Worm (Caenorhabditis elegans) whole organism, L4 larva: ENCODE measurements around the gene F38A1.8.
A peak's percentile ranks its signal among the peaks of the same experiment; 100 is the strongest.

Experiments used
- F26F4.8 ChIP-seq: fragments of 200-800 bp; sonication (Bioruptor generic); conservative IDR thresholded peaks from 2 replicates; pipeline ENCODE4 v1.3.6; 2022; ENCODE audit warnings: missing genetic modification characterization, missing compliant biosample characterization
- R02D3.7 ChIP-seq: fragments of 150-350 bp; sonication (generic microtip); optimal IDR thresholded peaks from 3 replicates; lab custom pipeline; 2014; ENCODE audit warnings: missing biosample characterization, missing genetic modification characterization
- T20F7.1 ChIP-seq: fragments of 200-800 bp; sonication (Bioruptor generic); optimal IDR thresholded peaks from 2 replicates; lab custom pipeline; 2018; ENCODE audit warnings: mild to moderate bottlenecking, missing genetic modification characterization, missing compliant biosample characterization
- T26A8.4 ChIP-seq: fragments of 200-800 bp; sonication (Bioruptor generic); IDR thresholded peaks from 2 replicates; pipeline ENCODE4 v1.3.6; 2022; ENCODE audit warnings: missing genetic modification characterization, missing compliant biosample characterization
- Y105C5A.15 ChIP-seq: fragments of 200-800 bp; sonication (Bioruptor generic); IDR thresholded peaks from 2 replicates; pipeline ENCODE4 v1.3.6; 2022; ENCODE audit warnings: missing genetic modification characterization, missing compliant biosample characterization
- Y48G9A.11 ChIP-seq: fragments of 200-800 bp; sonication (Bioruptor generic); IDR thresholded peaks from 2 replicates; pipeline ENCODE4 v1.3.6; 2022; ENCODE audit warnings: missing genetic modification reagents, missing genetic modification characterization, missing compliant biosample characterization
- Y75B8A.6 ChIP-seq: fragments of 200-800 bp; sonication (Bioruptor generic); IDR thresholded peaks from 2 replicates; pipeline ENCODE4 v1.3.6; 2022; ENCODE audit warnings: missing genetic modification reagents, missing genetic modification characterization, missing compliant biosample characterization
- ZK337.2 ChIP-seq: fragments of 200-800 bp; sonication (Bioruptor generic); IDR thresholded peaks from 2 replicates; pipeline ENCODE4 v1.3.6; 2022; ENCODE audit warnings: missing genetic modification reagents, missing genetic modification characterization, missing compliant biosample characterization
- aha-1 ChIP-seq: fragments of 150-350 bp; peaks from one replicate; lab custom pipeline; 2014; ENCODE audit warnings: missing biosample characterization, missing genetic modification characterization
- aly-2 ChIP-seq: sonication (generic microtip); optimal IDR thresholded peaks from 2 replicates; lab custom pipeline; 2018; ENCODE audit warnings: missing biosample characterization, missing genetic modification characterization
- ama-1 ChIP-seq: fragments of 150-350 bp; optimal IDR thresholded peaks from 2 replicates; lab custom pipeline; 2014; ENCODE audit warnings: inconsistent platforms, mixed read lengths
- ces-1 ChIP-seq: fragments of 150-350 bp; sonication (generic microtip); optimal IDR thresholded peaks from 4 replicates; lab custom pipeline; 2014; ENCODE audit warnings: missing biosample characterization, missing genetic modification reagents, missing genetic modification characterization
- ctbp-1 ChIP-seq: fragments of 200-800 bp; sonication (Bioruptor generic); IDR thresholded peaks from 2 replicates; pipeline ENCODE4 v1.3.6; 2022; ENCODE audit warnings: missing genetic modification reagents, missing genetic modification characterization, missing compliant biosample characterization
- dmd-6 ChIP-seq: fragments of 200-800 bp; sonication (Bioruptor generic); IDR thresholded peaks from 2 replicates; pipeline ENCODE4 v1.3.6; 2022; ENCODE audit warnings: missing genetic modification reagents, missing genetic modification characterization, missing compliant biosample characterization
- dmd-8 ChIP-seq: fragments of 200-800 bp; sonication (Bioruptor generic); IDR thresholded peaks from 2 replicates; pipeline ENCODE4 v1.3.6; 2022; ENCODE audit warnings: missing genetic modification characterization, missing compliant biosample characterization
- egl-43 ChIP-seq: fragments of 200-800 bp; sonication (Bioruptor generic); IDR thresholded peaks from 2 replicates; pipeline ENCODE4 v1.3.6; 2022; ENCODE audit warnings: missing genetic modification reagents, missing genetic modification characterization, missing compliant biosample characterization
- gei-8 ChIP-seq: fragments of 200-800 bp; sonication (Bioruptor generic); optimal IDR thresholded peaks from 2 replicates; lab custom pipeline; 2018; ENCODE audit warnings: mild to moderate bottlenecking, missing genetic modification characterization, missing compliant biosample characterization
- hif-1 ChIP-seq, 2 experiments: sonication (generic microtip); optimal IDR thresholded peaks; 2 replicates each; lab custom pipeline; 2016 to 2017; ENCODE audit warnings: missing compliant biosample characterization in 2 of 2, missing genetic modification characterization in 2 of 2, missing genetic modification reagents in 2 of 2, missing genotype in 2 of 2, mild to moderate bottlenecking in 1 of 2
- hlh-30 ChIP-seq: sonication (generic microtip); optimal IDR thresholded peaks from 2 replicates; lab custom pipeline; 2017; ENCODE audit warnings: antibody characterized with exemption, mild to moderate bottlenecking, missing genetic modification characterization, missing compliant biosample characterization; ENCODE audit not compliant: insufficient read depth
- hmg-1.1 ChIP-seq: fragments of 200-800 bp; sonication (Bioruptor generic); IDR thresholded peaks from 2 replicates; pipeline ENCODE4 v1.3.6; 2022; ENCODE audit warnings: missing genetic modification reagents, missing genetic modification characterization, missing compliant biosample characterization
- lin-15B ChIP-seq: fragments of 150-350 bp; sonication (generic microtip); optimal IDR thresholded peaks from 3 replicates; lab custom pipeline; 2014; ENCODE audit warnings: missing biosample characterization, missing genetic modification characterization
- mdl-1 ChIP-seq, 2 experiments: fragments of 150-350 bp in 1 of 2; sonication (generic microtip) in 1 of 2; optimal IDR thresholded peaks; 2 replicates each; lab custom pipeline; 2014 to 2017; ENCODE audit warnings: missing biosample characterization in 2 of 2, missing genetic modification characterization in 2 of 2
- mep-1 ChIP-seq: fragments of 150-350 bp; sonication (generic microtip); optimal IDR thresholded peaks from 3 replicates; lab custom pipeline; 2014; ENCODE audit warnings: missing biosample characterization, missing genetic modification characterization
- mes-2 ChIP-seq: sonication (generic microtip); optimal IDR thresholded peaks from 2 replicates; lab custom pipeline; 2016; ENCODE audit warnings: missing genotype, mild to moderate bottlenecking, missing genetic modification characterization, missing compliant biosample characterization; ENCODE audit not compliant: poor library complexity, severe bottlenecking
- nhr-10 ChIP-seq: fragments of 150-350 bp; optimal IDR thresholded peaks from 2 replicates; lab custom pipeline; 2014; ENCODE audit warnings: missing biosample characterization, missing genetic modification characterization
- nhr-102 ChIP-seq: sonication (generic microtip); optimal IDR thresholded peaks from 2 replicates; lab custom pipeline; 2016; ENCODE audit warnings: mild to moderate bottlenecking, missing genetic modification characterization, moderate library complexity, missing compliant biosample characterization
- nhr-11 ChIP-seq: fragments of 150-350 bp; optimal IDR thresholded peaks from 2 replicates; lab custom pipeline; 2014; ENCODE audit warnings: missing biosample characterization, missing genetic modification characterization
- nhr-28 ChIP-seq: fragments of 150-350 bp; optimal IDR thresholded peaks from 2 replicates; lab custom pipeline; 2014; ENCODE audit warnings: missing biosample characterization, missing genetic modification characterization
- nhr-77 ChIP-seq: fragments of 150-350 bp; optimal IDR thresholded peaks from 2 replicates; lab custom pipeline; 2014; ENCODE audit warnings: missing biosample characterization, missing genetic modification characterization
- pha-4 ChIP-seq, 2 experiments: fragments of 150-350 bp in 1 of 2; fragments of 200-800 bp in 1 of 2; sonication (Bioruptor generic) in 1 of 2; IDR thresholded peaks in 1 of 2; optimal IDR thresholded peaks in 1 of 2; 2 replicates each; pipeline versions ENCODE4 v1.3.6 to Lab custom; 2014 to 2022; ENCODE audit warnings: missing genetic modification characterization in 2 of 2, missing genetic modification reagents in 2 of 2, missing biosample characterization in 1 of 2, missing compliant biosample characterization in 1 of 2
- php-3 ChIP-seq: fragments of 200-800 bp; sonication (Bioruptor generic); IDR thresholded peaks from 2 replicates; pipeline ENCODE4 v1.3.6; 2022; ENCODE audit warnings: missing genetic modification reagents, missing genetic modification characterization, missing compliant biosample characterization
- rbr-2 ChIP-seq: sonication (generic microtip); optimal IDR thresholded peaks from 2 replicates; lab custom pipeline; 2016; ENCODE audit warnings: missing genotype, missing genetic modification characterization, missing compliant biosample characterization
- set-16 ChIP-seq: fragments of 200-800 bp; sonication (Bioruptor generic); IDR thresholded peaks from 2 replicates; pipeline ENCODE4 v1.3.6; 2022; ENCODE audit warnings: missing genetic modification reagents, missing genetic modification characterization, missing compliant biosample characterization
- unc-130 ChIP-seq: sonication (generic microtip); optimal IDR thresholded peaks from 2 replicates; lab custom pipeline; 2016; ENCODE audit warnings: missing genetic modification reagents, missing genetic modification characterization, missing compliant biosample characterization
- unc-62 ChIP-seq, 3 experiments: fragments of 150-350 bp in 1 of 3; sonication (generic microtip); optimal IDR thresholded peaks in 2 of 3; peaks in 1 of 3; 1 replicate in 1 of 3; 2 replicates in 2 of 3; lab custom pipeline; 2014 to 2017; ENCODE audit warnings: missing biosample characterization in 3 of 3, missing genetic modification characterization in 3 of 3, missing genetic modification reagents in 3 of 3, missing genotype in 1 of 3
- vab-7 ChIP-seq: fragments of 200-800 bp; sonication (Bioruptor generic); IDR thresholded peaks from 2 replicates; pipeline ENCODE4 v1.3.6; 2022; ENCODE audit warnings: missing genetic modification reagents, missing genetic modification characterization, missing compliant biosample characterization

F38A1.8 gene

DNA sequence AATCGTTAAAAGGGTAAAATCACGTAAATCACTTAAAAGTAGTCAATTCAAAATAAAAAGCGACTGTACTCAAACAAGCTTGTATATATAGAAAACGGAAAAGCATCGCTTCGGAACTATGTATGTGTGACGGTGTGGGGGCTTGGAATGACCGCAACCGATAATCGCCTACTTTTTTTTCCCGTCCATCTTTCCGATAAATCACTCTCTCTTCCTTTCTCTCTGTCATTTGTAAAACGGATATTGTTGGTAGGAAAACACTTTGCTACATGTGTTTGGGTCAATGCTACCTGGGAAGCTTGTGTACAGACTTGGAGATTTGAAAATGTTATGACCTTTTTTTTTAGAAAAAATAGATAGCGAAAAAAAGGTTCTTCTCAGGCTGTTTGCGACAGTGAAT lies 14.9 kb downstream of the F38A1.8 start:
- no peak for TF ChIP-seq php-3 (GFP tag; lab: Robert Waterston, UW)
- TF ChIP-seq Y48G9A.11 (GFP tag; lab: Robert Waterston, UW) = no peak
- peak; percentile 11 for TF ChIP-seq aha-1 (tag; lab: Kevin White, UChicago)
- TF ChIP-seq, all 104 proteins: peak for 1

DNA sequence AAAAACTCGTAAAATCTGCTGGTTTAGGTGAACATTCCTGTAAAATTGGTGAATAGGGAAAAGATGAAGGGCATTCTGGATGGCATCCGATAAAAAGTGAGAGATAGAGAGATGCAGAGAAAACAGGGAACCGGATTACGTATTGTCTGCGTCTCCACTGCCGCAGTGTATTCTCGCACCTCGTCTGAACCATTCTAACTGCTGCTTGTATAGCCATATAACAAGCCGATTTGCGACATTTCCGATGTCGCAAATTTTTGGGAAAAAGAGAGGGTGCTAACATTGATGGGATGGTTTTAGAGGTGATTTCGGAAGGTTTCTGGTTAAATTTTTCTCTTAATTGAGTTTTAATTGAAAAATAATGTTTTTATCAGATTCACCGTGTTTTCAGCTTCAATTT lies 18.5 kb downstream of the F38A1.8 start, which contains the start of gene W09G12.10:
Gene W09G12.10 (minus strand): TSS at position 121 of the 400 bp plus-strand sequence.
- TF ChIP-seq nhr-77 (tag; lab: Kevin White, UChicago) = no peak
- TF ChIP-seq, all 104 proteins: peak for 0

DNA sequence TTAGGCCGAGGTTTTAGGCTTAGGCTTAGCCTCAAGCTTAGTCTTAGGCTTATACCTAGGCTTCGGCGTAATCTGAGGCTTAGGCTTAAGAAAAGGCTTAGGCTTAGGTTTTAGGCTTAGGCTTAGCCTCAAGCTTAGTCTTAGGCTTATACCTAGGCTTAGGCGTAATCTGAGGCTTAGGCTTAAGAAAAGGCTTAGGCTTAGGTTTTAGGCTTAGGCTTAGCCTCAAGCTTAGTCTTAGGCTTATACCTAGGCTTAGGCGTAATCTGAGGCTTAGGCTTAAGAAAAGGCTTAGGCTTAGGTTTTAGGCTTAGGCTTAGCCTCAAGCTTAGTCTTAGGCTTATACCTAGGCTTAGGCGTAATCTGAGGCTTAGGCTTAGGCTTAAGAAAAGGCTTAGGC lies 22.4 kb downstream of the F38A1.8 start:
- TF ChIP-seq T26A8.4 (GFP tag; lab: Robert Waterston, UW) = 0 out of 2 replicates have a peak, but pooled peaks have one; percentile 24

DNA sequence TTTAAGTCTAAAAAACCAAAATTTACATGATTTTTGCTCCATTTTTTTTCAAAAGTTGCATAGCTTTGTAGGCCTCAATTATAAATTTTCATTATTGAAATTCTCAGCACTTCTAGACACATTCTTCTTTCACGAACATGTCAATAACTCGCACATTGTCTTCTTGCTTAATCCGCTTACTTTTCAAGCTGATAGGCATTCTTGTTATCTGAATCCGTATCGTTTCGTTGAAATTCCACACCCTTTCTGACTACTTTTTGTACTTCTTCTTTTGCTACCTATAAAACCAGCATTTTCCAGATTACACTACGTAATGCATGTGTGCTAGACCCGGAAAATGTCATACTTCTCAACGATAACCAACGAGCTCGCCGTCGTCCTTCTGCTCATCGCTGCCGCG lies 23.4 kb downstream of the F38A1.8 start, which contains the start of gene W09G12.9:
Gene W09G12.9 (plus strand): TSS at position 301 of the 400 bp plus-strand sequence.
- TF ChIP-seq gei-8 (GFP tag; lab: Kevin White, UChicago) = no peak
- peak; percentile 74 for TF ChIP-seq dmd-6 (GFP tag; lab: Robert Waterston, UW)

DNA sequence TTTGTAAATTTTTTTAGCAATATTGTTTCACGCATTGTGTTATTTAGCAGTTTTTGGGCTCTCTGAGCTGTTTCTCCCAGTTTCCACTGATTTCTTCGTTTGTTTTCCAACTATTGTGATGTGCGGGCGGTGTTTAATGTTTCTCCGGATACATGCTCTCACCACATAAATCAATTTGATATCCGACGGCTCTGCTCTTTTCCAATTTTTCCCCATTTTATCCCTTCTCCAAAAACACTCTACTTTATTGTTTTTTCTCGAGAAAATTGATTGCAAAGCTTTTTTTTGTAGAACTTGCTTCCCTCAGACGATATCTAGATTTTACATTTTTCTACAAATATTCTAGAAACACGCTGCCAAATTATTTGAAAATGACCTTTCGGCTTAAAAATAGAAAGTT lies 24.1 kb downstream of the F38A1.8 start:
- no peak for TF ChIP-seq egl-43 (GFP tag; lab: Robert Waterston, UW)
- peak; percentile 93 for TF ChIP-seq aha-1 (tag; lab: Kevin White, UChicago)

DNA sequence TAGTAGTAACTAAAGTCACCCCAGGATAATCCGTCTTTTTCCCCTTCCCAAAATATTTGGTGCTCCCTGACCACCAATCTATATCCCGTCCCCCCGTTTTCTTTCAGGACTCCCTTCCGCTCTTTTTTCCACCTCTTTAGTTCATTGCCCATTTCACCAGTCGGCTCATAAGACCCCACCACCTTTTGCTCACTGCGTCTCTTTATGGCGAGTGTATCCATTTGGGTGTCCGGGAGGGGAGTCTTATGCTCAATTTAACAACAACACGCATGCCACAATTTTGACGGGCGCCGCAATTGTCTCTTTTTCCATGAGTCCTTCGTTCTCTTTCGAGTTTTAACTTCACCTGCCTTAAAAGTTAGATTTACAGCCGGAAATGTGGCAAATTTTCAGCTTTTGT lies 26.5 kb downstream of the F38A1.8 start:
- no peak for TF ChIP-seq Y75B8A.6 (GFP tag; lab: Robert Waterston, UW)
- TF ChIP-seq rbr-2 (tag; lab: Kevin White, UChicago) = peak; percentile 19
- peak in 1 of 2 experiments; percentile 9 for TF ChIP-seq mdl-1 (tag; optimal IDR thresholded peaks at IDR 0.05; lab: Kevin White, UChicago)
- peak; percentile 80 for TF ChIP-seq hlh-30 (tag; lab: Kevin White, UChicago)
- TF ChIP-seq ama-1 (lab: Kevin White, UChicago) = no peak
- peak; percentile 25 for TF ChIP-seq mes-2 (tag; lab: Kevin White, UChicago)
- no peak for TF ChIP-seq aly-2
- peak; percentile 6 for TF ChIP-seq nhr-11 (tag; lab: Kevin White, UChicago)
- no peak for TF ChIP-seq nhr-10 (tag; lab: Kevin White, UChicago)
- TF ChIP-seq T26A8.4 (GFP tag; lab: Robert Waterston, UW) = no peak
- peak; percentile 15 for TF ChIP-seq aha-1 (tag; lab: Kevin White, UChicago)
- TF ChIP-seq ctbp-1 (GFP tag; lab: Robert Waterston, UW) = no peak
- TF ChIP-seq unc-62 (GFP tag; optimal IDR thresholded peaks at IDR 0.05 in 1 of 2; lab: Kevin White, UChicago) = peak in 1 of 2 experiments; percentile 45
- TF ChIP-seq unc-62 (tag; optimal IDR thresholded peaks at IDR 0.05; lab: Kevin White, UChicago) = no peak
- no peak for TF ChIP-seq Y105C5A.15 (GFP tag; lab: Robert Waterston, UW)
- TF ChIP-seq set-16 (GFP tag; lab: Robert Waterston, UW) = no peak
- peak; percentile 30 for TF ChIP-seq mep-1
- no peak for TF ChIP-seq ZK337.2

DNA sequence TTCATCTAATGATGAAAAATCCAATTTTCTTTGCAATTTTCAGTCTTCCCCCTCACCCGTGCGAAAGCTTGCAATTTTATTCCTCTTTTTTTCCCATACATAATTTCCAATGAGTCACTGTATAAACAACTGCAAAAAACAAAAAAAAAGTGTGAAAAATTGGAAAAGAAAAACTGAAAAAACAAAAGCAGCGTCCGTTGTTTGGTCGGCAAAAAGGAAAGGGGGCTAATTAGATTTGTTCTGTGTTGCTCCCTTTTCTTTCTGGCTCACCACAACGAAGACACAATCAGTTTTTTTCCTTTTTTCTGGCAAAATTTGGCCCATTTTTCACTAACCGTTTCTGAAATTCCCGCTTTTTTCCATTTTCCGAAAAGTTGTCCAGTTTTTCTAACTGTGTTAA lies 27.3 kb downstream of the F38A1.8 start:
- TF ChIP-seq mes-2 (tag; lab: Kevin White, UChicago) (no peak), ces-1 (peak; percentile 76)

DNA sequence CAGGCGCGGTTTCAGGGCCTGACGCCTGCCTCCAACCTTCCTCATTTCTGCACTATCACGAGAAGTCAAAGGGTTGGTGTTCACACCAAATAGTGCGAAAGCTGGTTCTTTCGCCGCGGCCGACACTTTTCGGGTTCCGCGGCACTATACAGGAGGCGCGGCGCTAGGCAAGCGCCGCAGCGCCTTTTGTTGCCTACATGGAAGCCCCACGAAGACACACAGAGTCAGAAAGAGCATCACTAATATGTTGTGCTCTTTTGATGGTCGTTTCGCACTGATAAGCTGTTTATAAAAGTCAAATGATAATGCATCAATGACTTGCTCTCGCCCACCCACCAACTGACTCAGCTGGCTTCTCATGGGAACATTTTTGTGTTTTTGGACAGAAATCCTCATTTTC lies 27.8 kb downstream of the F38A1.8 start:
- no peak for TF ChIP-seq mdl-1 (tag; optimal IDR thresholded peaks at IDR 0.05; lab: Kevin White, UChicago)
- TF ChIP-seq pha-4 (GFP tag; IDR thresholded peaks at IDR 0.05; lab: Robert Waterston, UW) = no peak
- TF ChIP-seq pha-4 (tag; optimal IDR thresholded peaks at IDR 0.05; lab: Kevin White, UChicago) = no peak
- TF ChIP-seq unc-130 (GFP tag; lab: Kevin White, UChicago) = no peak
- TF ChIP-seq lin-15B = no peak
- no peak for TF ChIP-seq vab-7 (GFP tag; lab: Robert Waterston, UW)
- no peak for TF ChIP-seq nhr-77 (tag; lab: Kevin White, UChicago)
- no peak for TF ChIP-seq gei-8 (GFP tag; lab: Kevin White, UChicago)
- no peak for TF ChIP-seq nhr-102 (tag; lab: Kevin White, UChicago)
- peak; percentile 51 for TF ChIP-seq dmd-6 (GFP tag; lab: Robert Waterston, UW)
- no peak for TF ChIP-seq F26F4.8 (GFP tag; lab: Robert Waterston, UW)
- TF ChIP-seq nhr-28 (tag; lab: Kevin White, UChicago) = peak; percentile 55
- no peak for TF ChIP-seq dmd-8 (GFP tag; lab: Robert Waterston, UW)
- TF ChIP-seq R02D3.7 (tag; lab: Kevin White, UChicago) = no peak
- no peak for TF ChIP-seq hmg-1.1 (GFP tag; lab: Robert Waterston, UW)
- no peak for TF ChIP-seq hif-1 (tag; optimal IDR thresholded peaks at IDR 0.05; lab: Kevin White, UChicago)
- no peak for TF ChIP-seq T20F7.1
